Worm (Caenorhabditis elegans): Measurements from ENCODE around the gene srr-1.
A peak's percentile ranks its signal among the peaks of the same experiment; 100 is the strongest.

Gene srr-1

ce11 chrV:13046125-13047123, 7.1 kb downstream of the srr-1 start:
- TF ChIP-seq tra-1 (GFP tag; IDR thresholded peaks at IDR 0.05) (peak; percentile 45; the same call in 1 of the 2 replicates), ama-1 (optimal IDR thresholded peaks at IDR 0.05) (no peak), nhr-28 (tag; optimal IDR thresholded peaks at IDR 0.05) (peak; percentile 50), fos-1 (tag; optimal IDR thresholded peaks at IDR 0.05) (no peak), hlh-11 (tag; optimal IDR thresholded peaks at IDR 0.05) (peak; percentile 63), nhr-48 (tag; optimal IDR thresholded peaks at IDR 0.05) (peak; percentile 25), mes-2 (tag; optimal IDR thresholded peaks at IDR 0.05; ENCODE audit: poor library complexity, severe bottlenecking) (peak; percentile 16), arid-1 (GFP tag; conservative IDR thresholded peaks at IDR 0.05) (no peak), mep-1 (tag; optimal IDR thresholded peaks at IDR 0.05) (peak; percentile 50), nhr-76 (tag; optimal IDR thresholded peaks at IDR 0.05) (no peak), F44E2.7 (GFP tag; IDR thresholded peaks at IDR 0.05) (no peak), dmd-6 (GFP tag; IDR thresholded peaks at IDR 0.05) (peak; percentile 83), dve-1 (tag; optimal IDR thresholded peaks at IDR 0.05; ENCODE audit: insufficient read depth) (peak; percentile 62), madf-5 (GFP tag; IDR thresholded peaks at IDR 0.05) (no peak), mdt-29 (GFP tag; IDR thresholded peaks at IDR 0.05) (no peak), ceh-44 (GFP tag; IDR thresholded peaks at IDR 0.05) (no peak), lin-39 (tag; optimal IDR thresholded peaks at IDR 0.05) (no peak), ctbp-1 (GFP tag; IDR thresholded peaks at IDR 0.05) (0 out of 2 replicates have a peak, but pooled peaks have one; percentile 8), nhr-6 (tag; optimal IDR thresholded peaks at IDR 0.05) (no peak), Y5F2A.4 (GFP tag; optimal IDR thresholded peaks at IDR 0.05) (no peak), nhr-41 (GFP tag; IDR thresholded peaks at IDR 0.05) (no peak), ZK337.2 (GFP tag; IDR thresholded peaks at IDR 0.05) (no peak), ztf-11 (tag; optimal IDR thresholded peaks at IDR 0.05) (no peak), F26F4.8 (GFP tag; conservative IDR thresholded peaks at IDR 0.05) (no peak), dmd-9 (GFP tag; IDR thresholded peaks at IDR 0.05) (peak; percentile 34; the same call in 1 of the 2 replicates), lin-38 (GFP tag; IDR thresholded peaks at IDR 0.05) (peak; percentile 6; the same call in 1 of the 2 replicates), daf-12 (tag; optimal IDR thresholded peaks at IDR 0.05) (no peak), sdz-12 (GFP tag; optimal IDR thresholded peaks at IDR 0.05) (no peak), egl-27 (tag; optimal IDR thresholded peaks at IDR 0.05) (no peak), nhr-10 (tag; optimal IDR thresholded peaks at IDR 0.05) (no peak), php-3 (GFP tag; IDR thresholded peaks at IDR 0.05) (0 out of 2 replicates have a peak, but pooled peaks have one; percentile 15), nhr-77 (tag; optimal IDR thresholded peaks at IDR 0.05) (peak; percentile 11), daf-16 (GFP tag; optimal IDR thresholded peaks at IDR 0.05) (peak in 1 of 2 experiments; percentile 35), daf-16 (tag; optimal IDR thresholded peaks at IDR 0.05) (peak; percentile 64), T26A8.4 (GFP tag; IDR thresholded peaks at IDR 0.05) (0 out of 2 replicates have a peak, but pooled peaks have one; percentile 7), aha-1 (tag) (peak; percentile 72), daf-19 (GFP tag; conservative IDR thresholded peaks at IDR 0.05) (no peak), ceh-32 (tag; optimal IDR thresholded peaks at IDR 0.05; ENCODE audit: poor library complexity) (no peak), nhr-102 (tag; optimal IDR thresholded peaks at IDR 0.05) (no peak), dpl-1 (GFP tag; optimal IDR thresholded peaks at IDR 0.05) (no peak), saeg-2 (GFP tag; IDR thresholded peaks at IDR 0.05) (no peak), snpc-4 (tag; optimal IDR thresholded peaks at IDR 0.05) (no peak), T20F7.1 (GFP tag; optimal IDR thresholded peaks at IDR 0.05) (no peak), lin-1 (GFP tag; IDR thresholded peaks at IDR 0.05) (no peak), lsy-2 (tag; optimal IDR thresholded peaks at IDR 0.05) (peak in 1 of 2 experiments; percentile 20), pqm-1 (tag; optimal IDR thresholded peaks at IDR 0.05) (peak; percentile 59), zag-1 (tag; optimal IDR thresholded peaks at IDR 0.05) (no peak), F37D6.2 (tag; optimal IDR thresholded peaks at IDR 0.05) (no peak), lim-7 (GFP tag; IDR thresholded peaks at IDR 0.05) (no peak), zip-11 (GFP tag; IDR thresholded peaks at IDR 0.05) (no peak)
